Fruit fly (Drosophila melanogaster) whole organism, embryonic: ENCODE results near the gene CG10584.

Experiments
- B-H2 ChIP-seq: fragments of 200-800 bp; sonication (Bioruptor generic); optimal IDR thresholded peaks from 2 replicates; lab custom pipeline; 2018; ENCODE audit warnings: missing biosample characterization, mild to moderate bottlenecking, missing genetic modification characterization
- C15 ChIP-seq: fragments of 200-800 bp; sonication (Bioruptor generic); IDR thresholded peaks from 3 replicates; pipeline ENCODE4 v1.3.6; 2022; ENCODE audit warnings: missing biosample characterization, missing genetic modification characterization
- CG10274 ChIP-seq: fragments of 200-800 bp; sonication (Bioruptor generic); optimal IDR thresholded peaks from 3 replicates; lab custom pipeline; 2017; ENCODE audit warnings: missing biosample characterization, mild to moderate bottlenecking, missing genetic modification characterization
- CG10366 ChIP-seq: fragments of 200-800 bp; sonication (Bioruptor generic); IDR thresholded peaks from 2 replicates; pipeline ENCODE4 v1.3.6; 2022; ENCODE audit warnings: missing biosample characterization, missing genetic modification characterization
- CG10979 ChIP-seq: fragments of 200-800 bp; sonication (Bioruptor generic); optimal IDR thresholded peaks from 2 replicates; lab custom pipeline; 2018; ENCODE audit warnings: missing biosample characterization, mild to moderate bottlenecking, missing genetic modification characterization, moderate library complexity
- CG11560 ChIP-seq: fragments of 200-800 bp; sonication (Bioruptor generic); IDR thresholded peaks from 3 replicates; pipeline ENCODE4 v1.3.6; 2022; ENCODE audit warnings: missing biosample characterization, missing genetic modification characterization
- CG11696 ChIP-seq: fragments of 200-800 bp; sonication (Bioruptor generic); IDR thresholded peaks from 2 replicates; pipeline ENCODE4 v1.3.6; 2022; ENCODE audit warnings: missing biosample characterization, missing genetic modification characterization
- CG13424 ChIP-seq: fragments of 200-800 bp; sonication (Bioruptor generic); optimal IDR thresholded peaks from 2 replicates; lab custom pipeline; 2019; ENCODE audit warnings: missing biosample characterization, mild to moderate bottlenecking, missing genetic modification characterization, moderate library complexity
- CG13775 ChIP-seq: fragments of 200-800 bp; sonication (Bioruptor generic); optimal IDR thresholded peaks from 3 replicates; lab custom pipeline; 2017; ENCODE audit warnings: missing biosample characterization, mild to moderate bottlenecking, missing genetic modification characterization
- CG17802 ChIP-seq: fragments of 200-800 bp; sonication (Bioruptor generic); optimal IDR thresholded peaks from 2 replicates; lab custom pipeline; 2018; ENCODE audit warnings: missing biosample characterization, mild to moderate bottlenecking, missing genetic modification characterization, moderate library complexity
- CG30020 ChIP-seq: fragments of 200-800 bp; optimal IDR thresholded peaks from 2 replicates; lab custom pipeline; 2019; ENCODE audit warnings: missing biosample characterization, mild to moderate bottlenecking, missing genetic modification characterization, moderate library complexity
- CG3065 ChIP-seq: fragments of 200-800 bp; sonication (Bioruptor generic); optimal IDR thresholded peaks from 2 replicates; lab custom pipeline; 2016; ENCODE audit warnings: missing biosample characterization, missing genetic modification characterization
- CG31365 ChIP-seq: fragments of 200-800 bp; sonication (Bioruptor generic); optimal IDR thresholded peaks from 2 replicates; lab custom pipeline; 2018; ENCODE audit warnings: missing biosample characterization, mild to moderate bottlenecking, missing genetic modification characterization
- CG6813 ChIP-seq: fragments of 200-800 bp; sonication (Bioruptor generic); optimal IDR thresholded peaks from 2 replicates; lab custom pipeline; 2017; ENCODE audit warnings: missing biosample characterization, missing genetic modification characterization, mild to moderate bottlenecking, moderate library complexity, missing genetic modification reagents
- CG7987 ChIP-seq: fragments of 200-800 bp; sonication (Bioruptor generic); optimal IDR thresholded peaks from 2 replicates; lab custom pipeline; 2018; ENCODE audit warnings: missing biosample characterization, mild to moderate bottlenecking, missing genetic modification characterization, moderate library complexity
- CG8944 ChIP-seq: fragments of 200-800 bp; sonication (Bioruptor generic); optimal IDR thresholded peaks from 3 replicates; lab custom pipeline; 2016; ENCODE audit warnings: missing biosample characterization, missing genetic modification characterization
- Camta ChIP-seq: fragments of 200-800 bp; sonication (Bioruptor generic); optimal IDR thresholded peaks from 2 replicates; lab custom pipeline; 2016; ENCODE audit warnings: missing biosample characterization, missing genetic modification characterization
- Deaf1 ChIP-seq: fragments of 200-800 bp; optimal IDR thresholded peaks from 3 replicates; lab custom pipeline; 2019; ENCODE audit warnings: missing biosample characterization, mild to moderate bottlenecking, missing genetic modification characterization, moderate library complexity
- Dp ChIP-seq: fragments of 200-800 bp; sonication (Bioruptor generic); optimal IDR thresholded peaks from 2 replicates; lab custom pipeline; 2018; ENCODE audit warnings: missing biosample characterization, mild to moderate bottlenecking, missing genetic modification characterization, moderate library complexity
- Gug ChIP-seq: fragments of 200-800 bp; sonication (Bioruptor generic); IDR thresholded peaks from 4 replicates; pipeline ENCODE4 v1.3.6; 2022; ENCODE audit warnings: missing biosample characterization, missing genetic modification characterization
- Hr51 ChIP-seq, 2 experiments: fragments of 200-800 bp; sonication (Bioruptor generic); optimal IDR thresholded peaks; 2 replicates in 1 of 2; 3 replicates in 1 of 2; lab custom pipeline; 2016 to 2018; ENCODE audit warnings: missing biosample characterization in 2 of 2, missing genetic modification characterization in 2 of 2, mild to moderate bottlenecking in 1 of 2, moderate library complexity in 1 of 2
- Hsf ChIP-seq: fragments of 200-800 bp; sonication (Bioruptor generic); optimal IDR thresholded peaks from 3 replicates; lab custom pipeline; 2016; ENCODE audit warnings: missing biosample characterization, missing genetic modification characterization
- NC2α ChIP-seq: fragments of 200-800 bp; sonication (Bioruptor generic); optimal IDR thresholded peaks from 2 replicates; lab custom pipeline; 2016; ENCODE audit warnings: missing biosample characterization, missing genetic modification characterization
- PHDP ChIP-seq: fragments of 200-800 bp; sonication (Bioruptor generic); optimal IDR thresholded peaks from 3 replicates; lab custom pipeline; 2018; ENCODE audit warnings: missing biosample characterization, mild to moderate bottlenecking, missing genetic modification characterization, moderate library complexity
- Vsx1 ChIP-seq: fragments of 200-800 bp; sonication (Bioruptor generic); optimal IDR thresholded peaks from 2 replicates; lab custom pipeline; 2017; ENCODE audit warnings: missing biosample characterization, mild to moderate bottlenecking, missing genetic modification characterization, missing genetic modification reagents
- az2 ChIP-seq: fragments of 200-800 bp; sonication (Bioruptor generic); optimal IDR thresholded peaks from 3 replicates; lab custom pipeline; 2016; ENCODE audit warnings: missing biosample characterization, missing genetic modification characterization
- bcd ChIP-seq: fragments of 200-800 bp; sonication (Bioruptor generic); optimal IDR thresholded peaks from 2 replicates; lab custom pipeline; 2017; ENCODE audit warnings: missing biosample characterization, mild to moderate bottlenecking, missing genetic modification characterization
- btn ChIP-seq: fragments of 200-800 bp; sonication (Bioruptor generic); optimal IDR thresholded peaks from 2 replicates; lab custom pipeline; 2016; ENCODE audit warnings: missing biosample characterization, missing genetic modification characterization
- cad ChIP-seq: fragments of >200 bp; optimal IDR thresholded peaks from 2 replicates; lab custom pipeline; 2017; ENCODE audit warnings: missing biosample characterization, missing genetic modification characterization
- chm ChIP-seq: fragments of 200-800 bp; sonication (Bioruptor generic); IDR thresholded peaks from 2 replicates; pipeline ENCODE4 v1.3.6; 2022; ENCODE audit warnings: missing biosample characterization, missing genetic modification characterization
- chn ChIP-seq: fragments of 200-800 bp; sonication (Bioruptor generic); optimal IDR thresholded peaks from 2 replicates; lab custom pipeline; 2016; ENCODE audit warnings: missing biosample characterization, missing genetic modification characterization
- croc ChIP-seq: fragments of 200-800 bp; sonication (Bioruptor generic); conservative IDR thresholded peaks from 3 replicates; pipeline ENCODE4 v1.3.6; 2022; ENCODE audit warnings: missing biosample characterization, missing genetic modification characterization
- crol ChIP-seq: fragments of 200-800 bp; sonication (Bioruptor generic); IDR thresholded peaks from 2 replicates; pipeline ENCODE4 v1.3.6; 2022; ENCODE audit warnings: missing biosample characterization, missing genetic modification characterization
- dmrt99B ChIP-seq: fragments of 200-800 bp; sonication (Bioruptor generic); optimal IDR thresholded peaks from 2 replicates; lab custom pipeline; 2018; ENCODE audit warnings: missing biosample characterization, mild to moderate bottlenecking, missing genetic modification characterization, moderate library complexity
- ems ChIP-seq: fragments of 200-800 bp; sonication (Bioruptor generic); optimal IDR thresholded peaks from 3 replicates; lab custom pipeline; 2016; ENCODE audit warnings: missing biosample characterization, missing genetic modification characterization
- fd64A ChIP-seq: fragments of 200-800 bp; sonication (Bioruptor generic); optimal IDR thresholded peaks from 3 replicates; lab custom pipeline; 2018; ENCODE audit warnings: missing biosample characterization, mild to moderate bottlenecking, missing genetic modification characterization
- gce ChIP-seq: fragments of 200-800 bp; sonication (Bioruptor generic); IDR thresholded peaks from 3 replicates; pipeline ENCODE4 v1.3.6; 2022; ENCODE audit warnings: missing biosample characterization, missing genetic modification characterization
- gsb ChIP-seq: fragments of 200-800 bp; sonication (Bioruptor generic); IDR thresholded peaks from 2 replicates; pipeline ENCODE4 v1.3.6; 2022; ENCODE audit warnings: missing biosample characterization, missing genetic modification characterization
- inv ChIP-seq: fragments of 200-800 bp; sonication (Bioruptor generic); IDR thresholded peaks from 2 replicates; pipeline ENCODE4 v1.3.6; 2022; ENCODE audit warnings: missing biosample characterization, missing genetic modification characterization; ENCODE audit not compliant: partially characterized antibody
- klu ChIP-seq: fragments of 200-800 bp; sonication (Bioruptor generic); IDR thresholded peaks from 2 replicates; pipeline ENCODE4 v1.3.6; 2022; ENCODE audit warnings: missing biosample characterization, missing genetic modification characterization
- mld ChIP-seq: fragments of 200-800 bp; sonication (Bioruptor generic); IDR thresholded peaks from 3 replicates; pipeline ENCODE4 v1.3.6; 2022; ENCODE audit warnings: missing biosample characterization, missing genetic modification characterization; ENCODE audit not compliant: partially characterized antibody
- nerfin-1 ChIP-seq: fragments of 200-800 bp; sonication (Bioruptor generic); optimal IDR thresholded peaks from 3 replicates; lab custom pipeline; 2019; ENCODE audit warnings: missing biosample characterization, mild to moderate bottlenecking, missing genetic modification characterization, moderate library complexity
- pfk ChIP-seq: fragments of 200-800 bp; sonication (Bioruptor generic); optimal IDR thresholded peaks from 2 replicates; lab custom pipeline; 2018; ENCODE audit warnings: missing biosample characterization, mild to moderate bottlenecking, missing genetic modification characterization, moderate library complexity
- ranshi ChIP-seq: fragments of 200-800 bp; sonication (Bioruptor generic); IDR thresholded peaks from 2 replicates; pipeline ENCODE4 v1.3.6; 2022; ENCODE audit warnings: missing biosample characterization, missing genetic modification characterization
- stwl ChIP-seq: fragments of 200-800 bp; sonication (Bioruptor generic); optimal IDR thresholded peaks from 3 replicates; lab custom pipeline; 2018; ENCODE audit warnings: missing biosample characterization, mild to moderate bottlenecking, missing genetic modification characterization, moderate library complexity
- tap ChIP-seq: fragments of 200-800 bp; optimal IDR thresholded peaks from 3 replicates; lab custom pipeline; 2019; ENCODE audit warnings: missing biosample characterization, mild to moderate bottlenecking, missing genetic modification characterization, moderate library complexity
- tgo ChIP-seq: fragments of 200-800 bp; sonication (Bioruptor generic); IDR thresholded peaks from 3 replicates; pipeline ENCODE4 v1.3.6; 2022; ENCODE audit warnings: missing biosample characterization, missing genetic modification characterization
- trh ChIP-seq: fragments of 200-800 bp; sonication (Bioruptor generic); optimal IDR thresholded peaks from 2 replicates; lab custom pipeline; 2016; ENCODE audit warnings: missing biosample characterization, missing genetic modification characterization
- usp ChIP-seq: fragments of >200 bp; optimal IDR thresholded peaks from 2 replicates; lab custom pipeline; 2017; ENCODE audit warnings: missing biosample characterization, missing genetic modification characterization

CG10584 gene

DNA sequence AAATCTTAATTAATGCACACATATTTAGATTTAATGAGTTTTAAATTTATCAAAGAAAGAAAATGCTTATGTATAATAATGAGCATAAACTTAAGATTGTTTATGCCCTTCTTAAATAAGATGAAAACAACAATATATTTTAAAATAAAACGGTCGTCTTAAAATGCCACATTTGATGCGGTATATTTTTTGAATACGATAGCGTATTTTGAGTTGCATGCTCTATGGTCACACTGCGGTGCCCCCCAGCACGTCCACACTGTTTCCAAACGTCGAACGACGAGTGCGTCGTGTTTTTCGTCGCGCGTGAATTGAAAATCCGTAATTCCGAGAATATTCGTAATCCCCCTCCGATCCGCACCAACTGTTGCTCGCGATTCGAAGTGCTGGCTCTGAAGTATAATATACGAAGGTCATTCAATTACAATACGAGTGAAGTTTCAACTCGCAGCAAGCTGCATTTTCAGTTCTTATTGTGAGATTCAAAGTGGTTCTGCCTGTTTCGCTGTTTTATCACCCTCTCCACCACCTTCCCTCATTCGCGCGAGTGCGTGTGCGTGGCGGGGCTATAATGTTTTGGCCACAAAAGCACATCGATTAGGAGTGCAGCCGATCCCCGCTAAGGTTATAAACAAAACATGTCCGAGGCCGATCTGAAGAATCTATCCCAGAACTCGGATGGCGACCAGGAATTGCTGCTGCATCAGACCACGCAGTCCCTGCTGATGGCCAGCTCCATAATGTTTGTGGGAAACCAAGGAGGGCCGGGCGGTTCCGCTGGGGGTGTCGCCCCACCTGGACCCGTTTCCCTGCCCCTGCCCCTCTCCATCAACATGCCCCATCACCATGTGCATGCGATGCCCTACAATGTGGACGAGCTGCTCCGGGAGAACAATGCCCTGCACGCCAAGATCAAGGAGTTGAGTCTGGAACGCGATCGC, 3.4 kb upstream of the CG10584 start, which contains the start of gene siz (continued):
- TF ChIP-seq Hr51 (GFP tag; optimal IDR thresholded peaks at IDR 0.05; lab: Kevin White, UChicago): peak in 1 of 2 experiments; percentile 6
- peak; percentile 5 for TF ChIP-seq bcd (GFP tag; lab: Kevin White, UChicago)
- TF ChIP-seq cad (GFP tag; lab: Kevin White, UChicago): no peak
- no peak for TF ChIP-seq Gug (GFP tag; lab: Robert Waterston, UW)
- TF ChIP-seq Camta (GFP tag; lab: Kevin White, UChicago): no peak
- no peak for TF ChIP-seq CG6813 (GFP tag; lab: Kevin White, UChicago)
- TF ChIP-seq tap (tag; lab: Kevin White, UChicago): no peak
- no peak for TF ChIP-seq dmrt99B (tag; lab: Kevin White, UChicago)
- TF ChIP-seq az2 (GFP tag; lab: Kevin White, UChicago): no peak
- no peak for TF ChIP-seq CG11696 (GFP tag; lab: Robert Waterston, UW)
- TF ChIP-seq inv: no peak
- no peak for TF ChIP-seq klu (GFP tag; lab: Robert Waterston, UW)
- TF ChIP-seq NC2α (GFP tag; lab: Kevin White, UChicago): no peak
- no peak for TF ChIP-seq btn (GFP tag; lab: Kevin White, UChicago)
- TF ChIP-seq CG30020: peak; percentile 35
- no peak for TF ChIP-seq gsb (GFP tag; lab: Robert Waterston, UW)
- TF ChIP-seq Vsx1 (GFP tag; lab: Kevin White, UChicago): no peak
- no peak for TF ChIP-seq usp (GFP tag; lab: Kevin White, UChicago)
- TF ChIP-seq CG17802 (tag; lab: Kevin White, UChicago): no peak
- peak; percentile 8 for TF ChIP-seq CG10979 (tag; lab: Kevin White, UChicago)
- no peak for TF ChIP-seq croc (GFP tag; lab: Robert Waterston, UW)
- TF ChIP-seq CG11560 (tag; lab: Robert Waterston, UW): no peak
- no peak for TF ChIP-seq ems (GFP tag; lab: Kevin White, UChicago)
- TF ChIP-seq stwl: peak; percentile 63
- peak; percentile 92 for TF ChIP-seq chm (GFP tag; lab: Robert Waterston, UW)
- TF ChIP-seq CG13775: peak; percentile 38
- TF ChIP-seq CG10274: no peak
- TF ChIP-seq PHDP: peak; percentile 6
- no peak for TF ChIP-seq mld (GFP tag; lab: Robert Waterston, UW)
- peak; percentile 20 for TF ChIP-seq chn (GFP tag; lab: Kevin White, UChicago)
- no peak for TF ChIP-seq CG13424 (tag; lab: Kevin White, UChicago)
- TF ChIP-seq CG3065 (GFP tag; lab: Kevin White, UChicago): no peak
- TF ChIP-seq crol (GFP tag; lab: Robert Waterston, UW): peak; percentile 82
- TF ChIP-seq CG10366 (GFP tag; lab: Robert Waterston, UW): no peak
- peak; percentile 12 for TF ChIP-seq CG7987 (GFP tag; lab: Kevin White, UChicago)
- TF ChIP-seq trh: no peak
- no peak for TF ChIP-seq tgo (GFP tag; lab: Robert Waterston, UW)
- no peak for TF ChIP-seq fd64A
- peak; percentile 14 for TF ChIP-seq B-H2 (GFP tag; lab: Kevin White, UChicago)
- peak; percentile 24 for TF ChIP-seq nerfin-1
- TF ChIP-seq CG8944 (GFP tag; lab: Kevin White, UChicago): no peak
- TF ChIP-seq CG31365: no peak
- peak; percentile 70 for TF ChIP-seq Dp (GFP tag; lab: Kevin White, UChicago)
- peak; percentile 86 for TF ChIP-seq Deaf1 (tag; lab: Kevin White, UChicago)
- TF ChIP-seq C15 (GFP tag; lab: Robert Waterston, UW): no peak
- TF ChIP-seq ranshi: peak; percentile 26; the same call in 1 of the 2 replicates
- TF ChIP-seq Hsf (GFP tag; lab: Kevin White, UChicago): peak; percentile 36
- TF ChIP-seq gce (GFP tag; lab: Robert Waterston, UW): no peak
- no peak for TF ChIP-seq pfk (GFP tag; lab: Kevin White, UChicago)
